Worm (Caenorhabditis elegans) whole organism, late embryonic: ENCODE measurements around the gene T27E9.6.

Experiments used
- pat-9 ChIP-seq: fragments of 200-800 bp; sonication (Bioruptor generic); optimal IDR thresholded peaks from 2 replicates; lab custom pipeline; 2018; ENCODE audit warnings: mild to moderate bottlenecking, missing genetic modification characterization, moderate library complexity, missing compliant biosample characterization
- pha-4 ChIP-seq: fragments of 150-350 bp; optimal IDR thresholded peaks from 2 replicates; lab custom pipeline; 2018; ENCODE audit warnings: missing biosample characterization, missing genetic modification reagents, missing genetic modification characterization

DNA sequence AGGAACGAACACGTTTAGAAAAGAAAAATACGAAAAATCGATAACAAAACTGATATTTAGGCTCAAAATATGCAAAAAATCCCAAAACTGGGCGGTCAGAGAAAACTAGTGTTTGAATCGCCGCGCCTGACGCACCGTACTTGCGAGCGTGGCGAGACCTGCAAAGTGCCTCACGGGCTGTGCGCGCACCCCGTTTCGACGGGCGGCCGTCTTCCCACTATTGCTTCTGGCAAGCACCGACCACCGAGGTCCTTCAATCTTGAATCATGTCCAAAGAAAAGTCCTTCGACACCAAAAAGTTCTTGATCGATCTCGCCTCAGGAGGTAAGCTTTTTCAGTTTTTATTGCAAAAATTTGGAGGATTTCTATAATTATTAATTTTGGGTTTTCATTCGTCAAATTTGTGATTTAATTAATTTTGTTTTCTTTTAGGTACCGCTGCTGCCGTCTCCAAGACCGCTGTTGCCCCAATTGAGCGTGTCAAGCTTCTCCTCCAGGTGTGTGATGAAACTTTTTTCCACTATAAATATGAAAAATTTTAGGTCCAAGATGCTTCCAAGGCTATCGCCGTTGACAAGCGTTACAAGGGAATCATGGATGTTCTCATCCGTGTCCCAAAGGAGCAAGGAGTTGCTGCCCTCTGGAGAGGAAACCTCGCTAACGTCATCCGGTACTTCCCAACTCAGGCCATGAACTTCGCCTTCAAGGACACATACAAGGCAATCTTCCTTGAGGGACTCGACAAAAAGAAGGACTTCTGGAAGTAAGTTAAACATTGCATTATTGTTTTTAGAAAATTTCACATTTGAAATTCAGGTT lies 13.4 kb downstream of the T27E9.6 start, which contains the start of gene ant-1.1:
- no peak for TF ChIP-seq pha-4 (tag; lab: Kevin White, UChicago)
- TF ChIP-seq pat-9 (tag; lab: Kevin White, UChicago): no peak
